Worm (Caenorhabditis elegans) whole organism, midembryonic: Measurements from ENCODE around the gene str-13.

ENCODE experiments used
- T22C8.4 ChIP-seq: fragments of 200-800 bp; sonication (Bioruptor generic); IDR thresholded peaks from 2 replicates; pipeline ENCODE4 v1.3.6; 2022; ENCODE audit warnings: missing genetic modification characterization, missing compliant biosample characterization
- cog-1 ChIP-seq: sonication (generic microtip); optimal IDR thresholded peaks from 2 replicates; lab custom pipeline; 2016; ENCODE audit warnings: missing genetic modification characterization, missing compliant biosample characterization
- flt-1 ChIP-seq: fragments of 200-800 bp; sonication (Bioruptor generic); IDR thresholded peaks from 2 replicates; pipeline ENCODE4 v1.3.6; 2022; ENCODE audit warnings: missing genetic modification characterization, missing compliant biosample characterization
- klf-2 ChIP-seq: fragments of 200-800 bp; sonication (Bioruptor generic); conservative IDR thresholded peaks from 2 replicates; pipeline ENCODE4 v1.3.6; 2022; ENCODE audit warnings: missing genetic modification reagents, missing genetic modification characterization, missing compliant biosample characterization
- med-1 ChIP-seq: sonication (generic microtip); optimal IDR thresholded peaks from 2 replicates; lab custom pipeline; 2017; ENCODE audit warnings: missing genetic modification characterization, mild to moderate bottlenecking, missing compliant biosample characterization, antibody characterized with exemption, missing genetic modification reagents; ENCODE audit not compliant: insufficient read depth
- ref-1 ChIP-seq: fragments of 200-800 bp; sonication (Bioruptor generic); conservative IDR thresholded peaks from 2 replicates; pipeline ENCODE4 v1.3.6; 2022; ENCODE audit warnings: missing genetic modification reagents, missing genetic modification characterization, missing compliant biosample characterization
- tab-1 ChIP-seq: fragments of 200-800 bp; sonication (Bioruptor generic); IDR thresholded peaks from 2 replicates; pipeline ENCODE4 v1.3.6; 2022; ENCODE audit warnings: missing genetic modification characterization, missing compliant biosample characterization
- ztf-23 ChIP-seq: fragments of 200-800 bp; sonication (Bioruptor generic); IDR thresholded peaks from 2 replicates; pipeline ENCODE4 v1.3.6; 2022; ENCODE audit warnings: missing genetic modification reagents, missing genetic modification characterization, missing compliant biosample characterization
- ztf-29 ChIP-seq: fragments of 200-800 bp; sonication (Bioruptor generic); IDR thresholded peaks from 2 replicates; pipeline ENCODE4 v1.3.6; 2022; ENCODE audit warnings: missing genetic modification reagents, missing genetic modification characterization, missing compliant biosample characterization

str-13 gene

DNA sequence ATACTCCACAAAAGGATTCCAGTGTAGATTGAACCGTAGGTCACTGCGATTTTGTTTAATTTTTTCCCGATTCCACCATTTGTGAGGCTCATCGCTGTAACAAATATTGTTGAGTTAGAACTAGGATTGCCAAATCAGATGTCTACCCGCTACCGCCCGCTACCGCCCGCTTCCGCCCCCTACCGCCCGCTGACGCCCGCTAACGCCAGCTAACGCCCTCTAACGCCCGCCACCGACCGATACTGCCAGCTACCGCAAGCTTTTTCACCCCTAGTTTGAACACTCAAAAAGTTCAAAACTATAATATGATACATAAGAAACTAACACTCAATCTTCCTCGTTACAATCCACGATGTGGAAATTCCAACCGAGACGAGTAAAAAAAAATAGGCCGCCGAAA is 31.4 kb upstream of the str-13 start:
- TF ChIP-seq klf-2 (GFP tag; lab: Robert Waterston, UW) (0 out of 2 replicates have a peak, but pooled peaks have one; percentile 11), flt-1 (GFP tag; lab: Robert Waterston, UW) (no peak), ref-1 (GFP tag; lab: Robert Waterston, UW) (no peak), T22C8.4 (no peak), cog-1 (tag; lab: Kevin White, UChicago) (no peak), tab-1 (0 out of 2 replicates have a peak, but pooled peaks have one; percentile 39), med-1 (GFP tag; lab: Kevin White, UChicago) (no peak), ztf-23 (GFP tag; lab: Robert Waterston, UW) (no peak), ztf-29 (GFP tag; lab: Robert Waterston, UW) (no peak)

DNA sequence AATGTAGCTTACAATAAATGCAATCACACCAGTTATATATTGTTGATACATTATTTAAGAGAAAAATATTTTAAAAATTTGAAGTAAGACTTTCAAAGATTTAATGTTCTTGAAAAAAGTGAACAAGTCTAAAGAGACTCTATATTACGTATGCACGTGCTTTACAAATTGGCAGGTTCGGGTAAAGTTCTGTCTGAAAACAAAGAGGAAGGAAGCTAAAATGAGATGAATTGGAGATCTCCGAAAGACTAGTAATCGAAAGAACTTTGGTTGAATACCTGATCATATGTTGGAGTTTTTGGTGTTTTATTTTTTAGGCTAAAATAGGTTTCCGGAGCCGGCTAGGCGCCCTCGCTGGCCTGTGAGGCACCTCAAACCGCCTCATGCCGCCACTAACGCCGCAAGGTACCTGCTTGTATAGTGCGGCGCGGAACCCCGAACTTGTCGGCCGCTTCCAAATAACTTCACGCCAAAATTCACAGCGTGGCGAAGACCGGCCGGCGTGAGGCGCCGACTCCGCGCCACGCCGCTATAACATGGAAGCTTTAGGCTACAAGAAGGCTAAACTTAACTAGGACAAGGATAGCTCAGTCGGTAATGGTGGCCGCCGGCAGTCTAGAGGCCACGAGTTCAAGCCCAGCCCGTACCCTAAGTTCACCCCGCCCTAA is 30.4 kb upstream of the str-13 start, which contains the start of gene srx-28:
Gene srx-28 (minus strand): TSS at position 51 of the 668 bp plus-strand sequence.
- TF ChIP-seq med-1 (GFP tag; lab: Kevin White, UChicago) (no peak), klf-2 (GFP tag; lab: Robert Waterston, UW) (no peak), ref-1 (GFP tag; lab: Robert Waterston, UW) (no peak), tab-1 (no peak), ztf-23 (GFP tag; lab: Robert Waterston, UW) (no peak), T22C8.4 (no peak), ztf-29 (GFP tag; lab: Robert Waterston, UW) (no peak), cog-1 (tag; lab: Kevin White, UChicago) (no peak)

- TF ChIP-seq med-1 (GFP tag; lab: Kevin White, UChicago) = no peak
- TF ChIP-seq ref-1 (GFP tag; lab: Robert Waterston, UW) = no peak
- no peak for TF ChIP-seq klf-2 (GFP tag; lab: Robert Waterston, UW)
These were observed 26.0 kb upstream of the str-13 start, which contains the start of gene srx-26 for ce11 chrV:2753007-2753406. srx-26 (minus strand) TSS chrV:2753107.

- no peak for TF ChIP-seq klf-2 (GFP tag; lab: Robert Waterston, UW)
- no peak for TF ChIP-seq flt-1 (GFP tag; lab: Robert Waterston, UW)
- TF ChIP-seq ztf-23 (GFP tag; lab: Robert Waterston, UW) = no peak
- TF ChIP-seq ref-1 (GFP tag; lab: Robert Waterston, UW) = no peak
- TF ChIP-seq med-1 (GFP tag; lab: Kevin White, UChicago) = no peak
- TF ChIP-seq cog-1 (tag; lab: Kevin White, UChicago) = no peak
- TF ChIP-seq ztf-29 (GFP tag; lab: Robert Waterston, UW) = no peak
- no peak for TF ChIP-seq tab-1
- TF ChIP-seq T22C8.4 = no peak
These were observed 23.0 kb upstream of the str-13 start, which contains the start of gene srx-24 for ce11 chrV:2750006-2750405. srx-24 (minus strand) TSS chrV:2750106.

DNA sequence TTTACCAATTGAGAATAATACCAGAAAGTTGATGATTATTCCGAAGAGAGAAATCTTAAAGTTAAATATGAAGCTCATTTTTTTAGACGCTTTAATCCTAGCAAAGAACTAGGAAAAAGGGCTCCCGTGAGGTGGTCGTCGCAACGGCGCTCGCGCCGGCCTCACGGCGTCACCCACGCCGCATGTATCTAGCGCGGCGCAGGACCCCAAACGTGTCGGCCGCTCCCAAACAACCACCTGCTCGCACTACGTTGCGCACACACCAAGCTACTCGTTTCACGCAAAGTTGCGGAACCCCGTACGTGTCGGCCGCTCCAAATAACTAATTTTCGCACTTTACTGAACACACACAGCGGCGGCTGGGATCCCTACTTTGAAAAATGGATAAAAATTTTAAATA is 19.4 kb upstream of the str-13 start:
- TF ChIP-seq tab-1 (no peak), cog-1 (tag; lab: Kevin White, UChicago) (no peak), ztf-29 (GFP tag; lab: Robert Waterston, UW) (no peak), ref-1 (GFP tag; lab: Robert Waterston, UW) (no peak), flt-1 (GFP tag; lab: Robert Waterston, UW) (no peak), T22C8.4 (no peak), med-1 (GFP tag; lab: Kevin White, UChicago) (no peak), ztf-23 (GFP tag; lab: Robert Waterston, UW) (no peak), klf-2 (GFP tag; lab: Robert Waterston, UW) (no peak)

ce11 chrV:2742298-2742697 is 15.3 kb upstream of the str-13 start, which contains the start of gene srg-62:
srg-62 (minus strand) TSS chrV:2742398.
- TF ChIP-seq ztf-29 (GFP tag; lab: Robert Waterston, UW) (no peak), klf-2 (GFP tag; lab: Robert Waterston, UW) (no peak), med-1 (GFP tag; lab: Kevin White, UChicago) (no peak), ztf-23 (GFP tag; lab: Robert Waterston, UW) (no peak), flt-1 (GFP tag; lab: Robert Waterston, UW) (no peak), T22C8.4 (no peak)

ce11 chrV:2740228-2740627 is 13.2 kb upstream of the str-13 start, which contains the start of gene srg-61:
srg-61 (minus strand) TSS chrV:2740328.
- TF ChIP-seq klf-2 (GFP tag; lab: Robert Waterston, UW) = no peak
- TF ChIP-seq flt-1 (GFP tag; lab: Robert Waterston, UW) = no peak
- no peak for TF ChIP-seq T22C8.4
- no peak for TF ChIP-seq ztf-23 (GFP tag; lab: Robert Waterston, UW)

- TF ChIP-seq flt-1 (GFP tag; lab: Robert Waterston, UW) = 0 out of 2 replicates have a peak, but pooled peaks have one; percentile 14
- TF ChIP-seq klf-2 (GFP tag; lab: Robert Waterston, UW) = no peak
These were observed 12.6 kb upstream of the str-13 start for ce11 chrV:2739607-2740006.

DNA sequence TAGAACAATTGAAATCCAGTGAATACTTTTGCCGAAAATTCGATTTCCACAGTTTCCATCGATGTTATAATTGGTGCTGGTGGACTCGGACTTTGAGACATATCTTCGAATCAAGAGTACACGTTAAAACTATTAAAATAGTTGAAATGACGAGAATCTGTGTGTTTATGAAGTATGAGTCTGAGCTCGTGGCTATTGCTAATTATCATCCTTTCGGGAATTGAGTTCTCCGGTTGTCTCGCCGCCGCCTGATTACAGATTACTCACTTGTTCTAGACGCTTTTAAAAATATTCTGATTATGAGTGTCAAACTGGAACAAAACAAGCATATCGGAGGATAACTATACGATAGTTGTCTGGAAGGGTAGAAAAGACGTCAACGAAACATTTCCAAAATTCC is 11.2 kb upstream of the str-13 start, which contains the start of gene srg-56:
Gene srg-56 (minus strand): TSS at position 101 of the 400 bp plus-strand sequence.
- TF ChIP-seq T22C8.4 (no peak), ztf-29 (GFP tag; lab: Robert Waterston, UW) (no peak), tab-1 (no peak), cog-1 (tag; lab: Kevin White, UChicago) (no peak), klf-2 (GFP tag; lab: Robert Waterston, UW) (no peak), ztf-23 (GFP tag; lab: Robert Waterston, UW) (no peak), ref-1 (GFP tag; lab: Robert Waterston, UW) (no peak), med-1 (GFP tag; lab: Kevin White, UChicago) (no peak), flt-1 (GFP tag; lab: Robert Waterston, UW) (no peak)
